Worm (Caenorhabditis elegans) whole organism, L2 larva: ENCODE measurements around the gene nspe-5.

ENCODE experiments used
- C34F6.9 ChIP-seq: fragments of 150-350 bp; optimal IDR thresholded peaks from 2 replicates; lab custom pipeline; 2014; ENCODE audit warnings: missing biosample characterization, missing genetic modification characterization
- F13H6.1 ChIP-seq: sonication (generic microtip); optimal IDR thresholded peaks from 2 replicates; lab custom pipeline; 2016; ENCODE audit warnings: missing genetic modification characterization, missing compliant biosample characterization
- R02D3.7 ChIP-seq: fragments of 150-350 bp; optimal IDR thresholded peaks from 2 replicates; lab custom pipeline; 2014; ENCODE audit warnings: missing biosample characterization, missing genetic modification characterization
- Y55F3AM.14 ChIP-seq: fragments of 200-800 bp; sonication (Bioruptor generic); optimal IDR thresholded peaks from 2 replicates; lab custom pipeline; 2018; ENCODE audit warnings: mild to moderate bottlenecking, missing genetic modification characterization, missing compliant biosample characterization
- ZK546.5 ChIP-seq: sonication (generic microtip); optimal IDR thresholded peaks from 2 replicates; lab custom pipeline; 2017; ENCODE audit warnings: missing biosample characterization, missing genetic modification characterization
- alr-1 ChIP-seq: fragments of 150-350 bp; optimal IDR thresholded peaks from 2 replicates; lab custom pipeline; 2014; ENCODE audit warnings: missing biosample characterization, missing genetic modification characterization
- ama-1 ChIP-seq: fragments of 150-350 bp; optimal IDR thresholded peaks from 2 replicates; lab custom pipeline; 2018; ENCODE audit warnings: inconsistent platforms
- blmp-1 ChIP-seq: sonication (generic microtip); optimal IDR thresholded peaks from 2 replicates; lab custom pipeline; 2017; ENCODE audit warnings: missing genetic modification characterization, mild to moderate bottlenecking, missing compliant biosample characterization, antibody characterized with exemption, moderate library complexity; ENCODE audit not compliant: insufficient read depth
- dmd-4 ChIP-seq: sonication (generic microtip); optimal IDR thresholded peaks from 2 replicates; lab custom pipeline; 2017; ENCODE audit warnings: missing biosample characterization, missing genetic modification characterization
- elt-1 ChIP-seq: fragments of 150-350 bp; optimal IDR thresholded peaks from 2 replicates; lab custom pipeline; 2014; ENCODE audit warnings: missing biosample characterization, missing genetic modification characterization
- elt-3 ChIP-seq: sonication (generic microtip); optimal IDR thresholded peaks from 2 replicates; lab custom pipeline; 2017; ENCODE audit warnings: missing biosample characterization, missing genetic modification characterization
- fos-1 ChIP-seq: fragments of 150-350 bp; optimal IDR thresholded peaks from 2 replicates; lab custom pipeline; 2014; ENCODE audit warnings: missing biosample characterization, missing genetic modification characterization
- gmeb-1 ChIP-seq: fragments of 150-350 bp; optimal IDR thresholded peaks from 2 replicates; lab custom pipeline; 2014; ENCODE audit warnings: missing biosample characterization, missing genetic modification characterization
- lin-13 ChIP-seq: fragments of 150-350 bp; optimal IDR thresholded peaks from 2 replicates; lab custom pipeline; 2014; ENCODE audit warnings: missing biosample characterization, missing genetic modification reagents, missing genetic modification characterization
- lin-39 ChIP-seq: fragments of 150-350 bp; optimal IDR thresholded peaks from 2 replicates; lab custom pipeline; 2014; ENCODE audit warnings: missing biosample characterization, missing genetic modification reagents, missing genetic modification characterization
- lsy-2 ChIP-seq, 2 experiments: fragments of 150-350 bp in 1 of 2; sonication (generic microtip) in 1 of 2; optimal IDR thresholded peaks; 2 replicates each; lab custom pipeline; 2014 to 2017; ENCODE audit warnings: missing biosample characterization in 2 of 2, missing genetic modification characterization in 2 of 2
- mab-5 ChIP-seq: fragments of 150-350 bp; optimal IDR thresholded peaks from 2 replicates; lab custom pipeline; 2014; ENCODE audit warnings: missing biosample characterization, missing genetic modification characterization
- mbf-1 ChIP-seq: sonication (generic microtip); optimal IDR thresholded peaks from 2 replicates; lab custom pipeline; 2017; ENCODE audit warnings: missing biosample characterization, missing genetic modification characterization
- mdl-1 ChIP-seq, 2 experiments: fragments of 150-350 bp in 1 of 2; sonication (generic microtip) in 1 of 2; optimal IDR thresholded peaks; 2 replicates each; lab custom pipeline; 2017; ENCODE audit warnings: missing biosample characterization in 2 of 2, missing genetic modification characterization in 2 of 2
- nhr-12 ChIP-seq: fragments of 150-350 bp; optimal IDR thresholded peaks from 2 replicates; lab custom pipeline; 2014; ENCODE audit warnings: missing biosample characterization, missing genetic modification characterization
- nhr-129 ChIP-seq: fragments of 150-350 bp; optimal IDR thresholded peaks from 2 replicates; lab custom pipeline; 2014; ENCODE audit warnings: missing biosample characterization, missing genetic modification characterization
- nhr-21 ChIP-seq: fragments of 150-350 bp; optimal IDR thresholded peaks from 2 replicates; lab custom pipeline; 2014; ENCODE audit warnings: missing biosample characterization, missing genetic modification characterization
- nhr-23 ChIP-seq: fragments of 150-350 bp; optimal IDR thresholded peaks from 2 replicates; lab custom pipeline; 2014; ENCODE audit warnings: missing biosample characterization, missing genetic modification reagents, missing genetic modification characterization
- nhr-237 ChIP-seq: fragments of 150-350 bp; optimal IDR thresholded peaks from 2 replicates; lab custom pipeline; 2014; ENCODE audit warnings: missing biosample characterization, missing genetic modification characterization
- nhr-25 ChIP-seq: fragments of 150-350 bp; sonication (generic microtip); optimal IDR thresholded peaks from 3 replicates; lab custom pipeline; 2014; ENCODE audit warnings: missing biosample characterization, missing genetic modification characterization
- nhr-6 ChIP-seq: fragments of 150-350 bp; optimal IDR thresholded peaks from 2 replicates; lab custom pipeline; 2014; ENCODE audit warnings: missing biosample characterization, missing genetic modification characterization
- nhr-77 ChIP-seq: fragments of 150-350 bp; optimal IDR thresholded peaks from 2 replicates; lab custom pipeline; 2014; ENCODE audit warnings: missing biosample characterization, missing genetic modification characterization
- peb-1 ChIP-seq: fragments of 150-350 bp; optimal IDR thresholded peaks from 2 replicates; lab custom pipeline; 2014; ENCODE audit warnings: missing biosample characterization, missing genetic modification characterization
- skn-1 ChIP-seq: sonication (generic microtip); optimal IDR thresholded peaks from 2 replicates; lab custom pipeline; 2017; ENCODE audit warnings: missing biosample characterization, missing genetic modification characterization
- sma-3 ChIP-seq: sonication (generic microtip); optimal IDR thresholded peaks from 2 replicates; lab custom pipeline; 2016; ENCODE audit warnings: missing genetic modification reagents, missing genetic modification characterization, missing compliant biosample characterization
- sma-9 ChIP-seq, 2 experiments: fragments of 150-350 bp in 1 of 2; sonication (generic microtip) in 1 of 2; optimal IDR thresholded peaks; 2 replicates each; lab custom pipeline; 2014 to 2016; ENCODE audit warnings: missing genetic modification characterization in 2 of 2, mild to moderate bottlenecking in 1 of 2, missing biosample characterization in 1 of 2, missing compliant biosample characterization in 1 of 2, missing genetic modification reagents in 1 of 2, moderate library complexity in 1 of 2
- snpc-4 ChIP-seq: fragments of 150-350 bp; optimal IDR thresholded peaks from 2 replicates; lab custom pipeline; 2014; ENCODE audit warnings: missing biosample characterization, missing genetic modification characterization
- unc-39 ChIP-seq: fragments of 150-350 bp; optimal IDR thresholded peaks from 2 replicates; lab custom pipeline; 2014; ENCODE audit warnings: missing biosample characterization, missing genetic modification characterization
- zag-1 ChIP-seq: fragments of 150-350 bp; optimal IDR thresholded peaks from 2 replicates; lab custom pipeline; 2014; ENCODE audit warnings: missing biosample characterization, missing genetic modification characterization
- ztf-11 ChIP-seq: sonication (generic microtip); optimal IDR thresholded peaks from 2 replicates; lab custom pipeline; 2017; ENCODE audit warnings: missing biosample characterization, missing genetic modification characterization
- ztf-4 ChIP-seq: fragments of 150-350 bp; optimal IDR thresholded peaks from 2 replicates; lab custom pipeline; 2014; ENCODE audit warnings: missing biosample characterization, missing genetic modification characterization

nspe-5 gene

ce11 chrII:12612218-12612617 lies 16.4 kb upstream of the nspe-5 start, which contains the start of gene nspe-4:
nspe-4 (plus strand) TSS chrII:12612518.
- TF ChIP-seq zag-1 (no peak), F13H6.1 (no peak), nhr-12 (tag; lab: Kevin White, UChicago) (no peak), unc-39 (tag; lab: Kevin White, UChicago) (no peak), lsy-2 (tag; optimal IDR thresholded peaks at IDR 0.05; lab: Kevin White, UChicago) (no peak), blmp-1 (tag; lab: Kevin White, UChicago) (no peak), nhr-21 (tag; lab: Kevin White, UChicago) (no peak), skn-1 (tag; lab: Kevin White, UChicago) (no peak), dmd-4 (tag; lab: Kevin White, UChicago) (no peak), mbf-1 (no peak), fos-1 (tag; lab: Kevin White, UChicago) (no peak), nhr-77 (tag; lab: Kevin White, UChicago) (no peak), peb-1 (tag; lab: Kevin White, UChicago) (no peak)

- TF ChIP-seq mab-5 (no peak), lsy-2 (tag; optimal IDR thresholded peaks at IDR 0.05; lab: Kevin White, UChicago) (no peak), C34F6.9 (no peak), sma-9 (GFP tag; optimal IDR thresholded peaks at IDR 0.05; lab: Kevin White, UChicago) (peak; percentile 94), sma-9 (tag; optimal IDR thresholded peaks at IDR 0.05; lab: Kevin White, UChicago) (no peak), sma-3 (GFP tag; lab: Kevin White, UChicago) (peak; percentile 42), lin-13 (GFP tag; lab: Kevin White, UChicago) (no peak), alr-1 (no peak)
Measured at ce11 chrII:12615413-12615812, 13.3 kb upstream of the nspe-5 start.

- TF ChIP-seq nhr-12 (tag; lab: Kevin White, UChicago) (no peak), nhr-21 (tag; lab: Kevin White, UChicago) (no peak), unc-39 (tag; lab: Kevin White, UChicago) (no peak), Y55F3AM.14 (no peak), nhr-23 (tag; lab: Kevin White, UChicago) (no peak), snpc-4 (tag; lab: Kevin White, UChicago) (no peak), nhr-237 (tag; lab: Kevin White, UChicago) (no peak), gmeb-1 (tag; lab: Kevin White, UChicago) (no peak), lin-39 (tag; lab: Kevin White, UChicago) (no peak), ztf-11 (tag; lab: Kevin White, UChicago) (no peak), elt-3 (tag; lab: Kevin White, UChicago) (no peak), nhr-6 (no peak), blmp-1 (tag; lab: Kevin White, UChicago) (no peak), sma-3 (GFP tag; lab: Kevin White, UChicago) (no peak), elt-1 (tag; lab: Kevin White, UChicago) (no peak), ama-1 (lab: Kevin White, UChicago) (no peak), ztf-4 (tag; lab: Kevin White, UChicago) (no peak)
Measured at ce11 chrII:12616081-12616480, 12.6 kb upstream of the nspe-5 start, which contains the start of gene nspe-6. nspe-6 (minus strand) TSS chrII:12616181.

ce11 chrII:12617586-12617985 lies 11.1 kb upstream of the nspe-5 start, which contains the start of gene nspe-3:
nspe-3 (plus strand) TSS chrII:12617886.
- TF ChIP-seq mdl-1 (tag; optimal IDR thresholded peaks at IDR 0.05; lab: Kevin White, UChicago) (no peak), ZK546.5 (no peak), nhr-129 (tag; lab: Kevin White, UChicago) (no peak), blmp-1 (tag; lab: Kevin White, UChicago) (no peak), gmeb-1 (tag; lab: Kevin White, UChicago) (no peak), R02D3.7 (tag; lab: Kevin White, UChicago) (no peak), ztf-11 (tag; lab: Kevin White, UChicago) (no peak), elt-3 (tag; lab: Kevin White, UChicago) (no peak), nhr-25 (tag; lab: Kevin White, UChicago) (no peak), C34F6.9 (no peak), skn-1 (tag; lab: Kevin White, UChicago) (no peak), F13H6.1 (no peak), alr-1 (no peak)
